Fruit fly (Drosophila melanogaster) whole organism, prepupa: Measurements from ENCODE around the gene fwd.

Experiments used
- Blimp-1 ChIP-seq: fragments of 200-800 bp; sonication (Bioruptor generic); optimal IDR thresholded peaks from 3 replicates; lab custom pipeline; 2017; ENCODE audit warnings: missing biosample characterization, missing genetic modification characterization, mild to moderate bottlenecking, moderate library complexity, missing genetic modification reagents
- CG10631 ChIP-seq: fragments of 200-800 bp; sonication (Bioruptor generic); optimal IDR thresholded peaks from 2 replicates; lab custom pipeline; 2016; ENCODE audit warnings: missing biosample characterization, missing genetic modification characterization
- CG11902 ChIP-seq: fragments of 200-800 bp; sonication (Bioruptor generic); optimal IDR thresholded peaks from 3 replicates; lab custom pipeline; 2016; ENCODE audit warnings: missing biosample characterization, missing genetic modification characterization
- CG15336 ChIP-seq: fragments of 200-800 bp; sonication (Bioruptor generic); IDR thresholded peaks from 2 replicates; pipeline ENCODE4 v1.3.6; 2022; ENCODE audit warnings: missing biosample characterization, missing genetic modification characterization
- CG1621 ChIP-seq: fragments of 200-800 bp; sonication (Bioruptor generic); optimal IDR thresholded peaks from 3 replicates; lab custom pipeline; 2018; ENCODE audit warnings: missing biosample characterization, mild to moderate bottlenecking, missing genetic modification characterization
- CG16779 ChIP-seq: fragments of 200-800 bp; sonication (Bioruptor generic); optimal IDR thresholded peaks from 3 replicates; lab custom pipeline; 2017; ENCODE audit warnings: missing biosample characterization, mild to moderate bottlenecking, missing genetic modification characterization
- CG31627 ChIP-seq: fragments of 200-800 bp; sonication (Bioruptor generic); optimal IDR thresholded peaks from 3 replicates; lab custom pipeline; 2016; ENCODE audit warnings: missing biosample characterization, missing genetic modification characterization
- CG32006 ChIP-seq: fragments of 200-800 bp; sonication (Bioruptor generic); optimal IDR thresholded peaks from 3 replicates; lab custom pipeline; 2017; ENCODE audit warnings: missing biosample characterization, mild to moderate bottlenecking, missing genetic modification characterization
- CG34406 ChIP-seq: fragments of 200-800 bp; sonication (Bioruptor generic); optimal IDR thresholded peaks from 3 replicates; lab custom pipeline; 2016; ENCODE audit warnings: missing biosample characterization, missing genetic modification characterization
- CG3919 ChIP-seq: fragments of 200-800 bp; sonication (Bioruptor generic); optimal IDR thresholded peaks from 3 replicates; lab custom pipeline; 2016; ENCODE audit warnings: missing biosample characterization, missing genetic modification characterization
- CG6163 ChIP-seq: fragments of 200-800 bp; sonication (Bioruptor generic); IDR thresholded peaks from 3 replicates; pipeline ENCODE4 v1.3.6; 2022; ENCODE audit warnings: missing biosample characterization, missing genetic modification characterization
- CG6276 ChIP-seq: fragments of 200-800 bp; sonication (Bioruptor generic); optimal IDR thresholded peaks from 2 replicates; lab custom pipeline; 2017; ENCODE audit warnings: missing biosample characterization, mild to moderate bottlenecking, missing genetic modification characterization
- CG6808 ChIP-seq: fragments of 200-800 bp; sonication (Bioruptor generic); optimal IDR thresholded peaks from 3 replicates; lab custom pipeline; 2017; ENCODE audit warnings: missing biosample characterization, missing genetic modification characterization, mild to moderate bottlenecking, moderate library complexity, missing genetic modification reagents
- CG6854 ChIP-seq: fragments of 200-800 bp; sonication (Bioruptor generic); optimal IDR thresholded peaks from 2 replicates; lab custom pipeline; 2017; ENCODE audit warnings: missing biosample characterization, mild to moderate bottlenecking, missing genetic modification characterization
- CG7368 ChIP-seq: fragments of 200-800 bp; sonication (Bioruptor generic); optimal IDR thresholded peaks from 3 replicates; lab custom pipeline; 2016; ENCODE audit warnings: missing biosample characterization, missing genetic modification characterization
- CG8319 ChIP-seq: fragments of 200-800 bp; sonication (Bioruptor generic); optimal IDR thresholded peaks from 3 replicates; lab custom pipeline; 2016; ENCODE audit warnings: missing biosample characterization, missing genetic modification characterization
- CG8632 ChIP-seq: fragments of 200-800 bp; sonication (Bioruptor generic); optimal IDR thresholded peaks from 3 replicates; lab custom pipeline; 2016; ENCODE audit warnings: missing biosample characterization, missing genetic modification characterization
- CG9139 ChIP-seq: fragments of 200-800 bp; sonication (Bioruptor generic); optimal IDR thresholded peaks from 3 replicates; lab custom pipeline; 2017; ENCODE audit warnings: missing biosample characterization, mild to moderate bottlenecking, missing genetic modification characterization
- Eip75B ChIP-seq: fragments of 200-800 bp; sonication (Bioruptor generic); optimal IDR thresholded peaks from 3 replicates; lab custom pipeline; 2016; ENCODE audit warnings: missing biosample characterization, missing genetic modification characterization
- Eip78C ChIP-seq: fragments of 200-800 bp; sonication (Bioruptor generic); peaks from one replicate; lab custom pipeline; 2016; ENCODE audit warnings: missing biosample characterization, missing genetic modification characterization
- Eip93F ChIP-seq: fragments of 200-800 bp; sonication (Bioruptor generic); optimal IDR thresholded peaks from 2 replicates; lab custom pipeline; 2016; ENCODE audit warnings: missing biosample characterization, mild to moderate bottlenecking, missing genetic modification characterization
- Ets21C ChIP-seq: fragments of 200-800 bp; sonication (Bioruptor generic); optimal IDR thresholded peaks from 3 replicates; lab custom pipeline; 2016; ENCODE audit warnings: missing biosample characterization, missing genetic modification characterization
- Ets96B ChIP-seq: fragments of 200-800 bp; optimal IDR thresholded peaks from 2 replicates; lab custom pipeline; 2019; ENCODE audit warnings: missing biosample characterization, mild to moderate bottlenecking, missing genetic modification characterization, moderate library complexity
- Gug ChIP-seq: fragments of 200-800 bp; sonication (Bioruptor generic); IDR thresholded peaks from 2 replicates; pipeline ENCODE4 v1.3.6; 2022; ENCODE audit warnings: missing biosample characterization, missing genetic modification characterization
- Hr39 ChIP-seq: fragments of 200-800 bp; sonication (Bioruptor generic); optimal IDR thresholded peaks from 2 replicates; lab custom pipeline; 2016; ENCODE audit warnings: missing biosample characterization, missing genetic modification characterization
- Hr4 ChIP-seq: fragments of 200-800 bp; sonication (Bioruptor generic); optimal IDR thresholded peaks from 3 replicates; lab custom pipeline; 2016; ENCODE audit warnings: missing biosample characterization, missing genetic modification characterization
- OdsH ChIP-seq: fragments of 200-800 bp; sonication (Bioruptor generic); optimal IDR thresholded peaks from 3 replicates; lab custom pipeline; 2016; ENCODE audit warnings: missing biosample characterization, missing genetic modification characterization
- Smox ChIP-seq: fragments of 200-800 bp; sonication (Bioruptor generic); optimal IDR thresholded peaks from 3 replicates; lab custom pipeline; 2016; ENCODE audit warnings: missing biosample characterization, missing genetic modification characterization
- Sox102F ChIP-seq: fragments of 200-800 bp; sonication (Bioruptor generic); optimal IDR thresholded peaks from 2 replicates; lab custom pipeline; 2016; ENCODE audit warnings: missing biosample characterization, mild to moderate bottlenecking, missing genetic modification characterization
- cyc ChIP-seq: fragments of 200-800 bp; sonication (Bioruptor generic); optimal IDR thresholded peaks from 3 replicates; lab custom pipeline; 2016; ENCODE audit warnings: missing biosample characterization, missing genetic modification characterization
- dac ChIP-seq: fragments of 200-800 bp; sonication (Bioruptor generic); optimal IDR thresholded peaks from 2 replicates; lab custom pipeline; 2017; ENCODE audit warnings: missing biosample characterization, mild to moderate bottlenecking, missing genetic modification characterization
- dsx ChIP-seq: fragments of 200-800 bp; optimal IDR thresholded peaks from 3 replicates; lab custom pipeline; 2019; ENCODE audit warnings: missing biosample characterization, mild to moderate bottlenecking, missing genetic modification characterization, moderate library complexity; ENCODE audit not compliant: poor library complexity, severe bottlenecking
- eg ChIP-seq: fragments of 200-800 bp; sonication (Bioruptor generic); IDR thresholded peaks from 3 replicates; pipeline ENCODE4 v1.3.6; 2022; ENCODE audit warnings: missing biosample characterization, missing genetic modification characterization
- esn ChIP-seq: fragments of 200-800 bp; sonication (Bioruptor generic); optimal IDR thresholded peaks from 2 replicates; lab custom pipeline; 2016; ENCODE audit warnings: missing biosample characterization, mild to moderate bottlenecking, missing genetic modification characterization, moderate library complexity
- fd59A ChIP-seq: fragments of 200-800 bp; sonication (Bioruptor generic); optimal IDR thresholded peaks from 2 replicates; lab custom pipeline; 2017; ENCODE audit warnings: missing biosample characterization, mild to moderate bottlenecking, missing genetic modification characterization, missing genetic modification reagents
- fd85E ChIP-seq: fragments of 200-800 bp; sonication (Bioruptor generic); optimal IDR thresholded peaks from 3 replicates; lab custom pipeline; 2016; ENCODE audit warnings: missing biosample characterization, missing genetic modification characterization
- fkh ChIP-seq: fragments of 200-800 bp; sonication (Bioruptor generic); optimal IDR thresholded peaks from 3 replicates; lab custom pipeline; 2017; ENCODE audit warnings: missing biosample characterization, mild to moderate bottlenecking, missing genetic modification characterization, moderate library complexity
- net ChIP-seq: fragments of 200-800 bp; sonication (Bioruptor generic); optimal IDR thresholded peaks from 3 replicates; lab custom pipeline; 2016; ENCODE audit warnings: missing biosample characterization, missing genetic modification characterization
- salr ChIP-seq, 2 experiments: fragments of 200-800 bp; sonication (Bioruptor generic); optimal IDR thresholded peaks; 3 replicates each; lab custom pipeline; 2016 to 2018; ENCODE audit warnings: missing biosample characterization in 2 of 2, missing genetic modification characterization in 2 of 2, mild to moderate bottlenecking in 1 of 2
- ss ChIP-seq, 2 experiments: fragments of 200-800 bp; sonication (Bioruptor generic); optimal IDR thresholded peaks; 2 replicates in 1 of 2; 3 replicates in 1 of 2; lab custom pipeline; 2017 to 2018; ENCODE audit warnings: mild to moderate bottlenecking in 2 of 2, missing biosample characterization in 2 of 2, missing genetic modification characterization in 2 of 2, moderate library complexity in 1 of 2
- svp ChIP-seq: fragments of 200-800 bp; sonication (Bioruptor generic); peaks from one replicate; lab custom pipeline; 2016; ENCODE audit warnings: missing biosample characterization, missing genetic modification characterization
- topi ChIP-seq: fragments of 200-800 bp; sonication (Bioruptor generic); optimal IDR thresholded peaks from 3 replicates; lab custom pipeline; 2016; ENCODE audit warnings: missing biosample characterization, missing genetic modification characterization
- vri ChIP-seq: fragments of 200-800 bp; sonication (Bioruptor generic); optimal IDR thresholded peaks from 3 replicates; lab custom pipeline; 2016; ENCODE audit warnings: missing biosample characterization, mild to moderate bottlenecking, missing genetic modification characterization

Gene fwd

DNA sequence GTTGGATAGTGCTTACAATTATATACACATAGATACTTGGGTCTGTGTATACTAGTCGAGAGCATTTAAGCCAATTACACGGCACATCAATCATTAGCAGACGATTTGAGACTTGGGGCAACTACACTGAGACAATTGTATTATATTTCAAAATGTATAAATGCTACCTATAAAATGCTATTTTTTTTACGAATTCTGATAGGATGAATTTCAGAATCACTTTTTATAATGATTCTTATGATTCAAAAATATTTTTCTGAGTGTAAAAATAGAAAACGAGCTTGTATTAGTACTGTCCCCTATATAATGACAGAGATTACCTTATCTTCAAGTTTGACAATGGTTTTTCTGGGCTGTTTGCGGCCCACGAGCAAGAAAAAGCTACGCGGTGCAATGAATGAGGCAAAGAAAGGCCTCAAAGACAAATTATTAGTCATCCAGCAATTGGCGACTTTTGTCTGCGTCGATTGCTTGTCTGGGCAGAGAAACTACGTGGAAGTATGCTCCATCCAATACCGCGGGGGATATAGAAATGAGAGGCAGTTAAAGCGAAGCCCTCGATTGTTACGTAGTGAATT, 31.1 kb upstream of the fwd start (continued):
- TF ChIP-seq CG6163 (GFP tag; lab: Robert Waterston, UW): peak; percentile 66
- peak; percentile 32 for TF ChIP-seq cyc (GFP tag; lab: Kevin White, UChicago)
- peak; percentile 90 for TF ChIP-seq Eip78C (GFP tag; lab: Kevin White, UChicago)
- TF ChIP-seq topi: no peak
- no peak for TF ChIP-seq Eip75B
- no peak for TF ChIP-seq svp (GFP tag; lab: Kevin White, UChicago)
- no peak for TF ChIP-seq fkh
- TF ChIP-seq CG3919 (GFP tag; lab: Kevin White, UChicago): no peak
- TF ChIP-seq CG7368: no peak
- TF ChIP-seq CG8632 (GFP tag; lab: Kevin White, UChicago): no peak
- TF ChIP-seq net (GFP tag; lab: Kevin White, UChicago): no peak
- TF ChIP-seq Sox102F (GFP tag; lab: Kevin White, UChicago): no peak
- no peak for TF ChIP-seq dac (GFP tag; lab: Kevin White, UChicago)
- no peak for TF ChIP-seq Ets96B (tag; lab: Kevin White, UChicago)
- TF ChIP-seq fd85E (GFP tag; lab: Kevin White, UChicago): no peak
- no peak for TF ChIP-seq Ets21C
- no peak for TF ChIP-seq fd59A
- TF ChIP-seq ss (GFP tag; optimal IDR thresholded peaks at IDR 0.05; lab: Kevin White, UChicago): no peak

DNA sequence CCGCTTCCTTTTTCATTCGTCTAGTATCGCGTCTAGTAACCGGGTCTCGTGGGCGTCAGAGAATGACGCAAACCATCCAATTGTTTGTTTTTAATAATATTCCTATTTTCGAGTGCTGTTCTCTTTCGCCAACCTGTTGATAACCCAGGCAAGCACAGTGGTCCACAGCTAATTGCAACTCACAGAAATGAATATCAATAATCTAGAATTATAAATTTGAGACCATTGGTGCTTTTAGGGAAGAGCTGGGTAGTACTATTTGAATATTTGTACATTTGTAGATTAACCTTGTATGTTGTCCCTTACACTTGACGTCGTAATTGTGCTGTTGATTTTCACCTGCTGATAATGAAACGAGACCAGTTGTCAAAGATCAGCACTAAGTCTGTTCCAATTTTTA, 30.1 kb upstream of the fwd start:
- TF ChIP-seq CG7368 (no peak), cyc (GFP tag; lab: Kevin White, UChicago) (no peak), Hr39 (peak; percentile 22), CG10631 (no peak), esn (GFP tag; lab: Kevin White, UChicago) (peak; percentile 13), CG15336 (GFP tag; lab: Robert Waterston, UW) (0 out of 2 replicates have a peak, but pooled peaks have one; percentile 14), svp (GFP tag; lab: Kevin White, UChicago) (peak; percentile 94), Hr4 (GFP tag; lab: Kevin White, UChicago) (no peak), OdsH (peak; percentile 6), Eip78C (GFP tag; lab: Kevin White, UChicago) (peak; percentile 52), vri (peak; percentile 31)

DNA sequence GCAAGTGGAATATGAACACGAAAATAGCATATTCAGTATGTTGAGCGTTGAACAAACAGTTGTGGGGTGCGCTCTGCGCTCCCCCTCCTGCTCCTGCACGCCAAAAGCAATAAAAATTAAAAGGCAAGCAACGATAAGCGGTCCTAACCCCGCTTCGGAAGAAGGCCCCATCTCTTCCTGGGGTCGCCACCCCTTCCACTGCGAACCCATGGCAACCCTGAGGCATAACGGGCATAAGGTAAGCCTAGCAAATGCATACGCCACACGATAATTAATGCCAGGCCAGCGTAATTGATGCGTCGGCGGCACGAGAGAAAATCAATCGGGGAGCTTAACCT, 28.7 kb upstream of the fwd start:
- TF ChIP-seq Eip78C (GFP tag; lab: Kevin White, UChicago) (no peak), svp (GFP tag; lab: Kevin White, UChicago) (peak; percentile 57), Blimp-1 (GFP tag; lab: Kevin White, UChicago) (no peak)

DNA sequence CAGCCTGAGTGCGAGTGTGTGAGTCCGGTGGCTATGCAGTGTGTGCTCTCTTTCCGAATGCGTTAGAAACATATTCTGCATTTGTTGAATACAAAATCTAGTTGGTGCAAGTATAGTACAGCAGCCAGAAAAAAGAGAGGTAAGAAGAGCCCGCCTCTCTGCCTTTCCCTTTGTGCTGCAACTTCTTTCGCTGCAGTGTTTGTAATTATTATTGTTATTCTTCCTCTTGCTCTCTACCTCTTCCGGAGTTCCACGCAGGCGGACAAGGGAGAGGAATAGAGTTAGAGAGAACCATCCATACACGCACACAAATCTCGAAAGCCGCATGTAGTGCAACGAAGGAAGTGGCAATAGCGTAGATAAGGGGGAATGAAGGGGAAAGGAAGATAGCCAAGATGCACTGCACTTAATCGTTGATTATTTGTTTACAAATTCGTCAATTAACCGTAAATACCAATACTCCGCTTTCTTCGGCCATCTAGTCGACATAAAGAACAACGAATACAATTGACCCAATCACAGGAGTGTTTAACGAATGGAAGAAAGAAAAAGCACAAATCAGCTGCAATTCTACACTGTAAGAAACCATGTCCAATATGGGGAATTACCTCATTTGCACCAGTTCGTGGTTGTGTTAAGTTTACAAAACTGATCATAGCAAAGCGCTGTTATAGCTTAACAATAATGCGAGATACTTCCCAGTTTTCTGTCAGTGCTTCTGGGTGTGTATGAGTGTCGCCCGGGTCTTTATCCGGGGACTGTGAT, 28.1 kb upstream of the fwd start:
- TF ChIP-seq salr (GFP tag; optimal IDR thresholded peaks at IDR 0.05; lab: Kevin White, UChicago): peak; percentile 82 to 91
- TF ChIP-seq Hr4 (GFP tag; lab: Kevin White, UChicago): peak; percentile 95
- peak; percentile 79 for TF ChIP-seq CG6808
- TF ChIP-seq fkh: no peak
- TF ChIP-seq CG10631: peak; percentile 91
- peak; percentile 78 for TF ChIP-seq dsx (GFP tag; lab: Kevin White, UChicago)
- TF ChIP-seq Eip78C (GFP tag; lab: Kevin White, UChicago): peak; percentile 96
- TF ChIP-seq CG6276 (GFP tag; lab: Kevin White, UChicago): peak; percentile 89
- TF ChIP-seq topi: peak; percentile 81
- TF ChIP-seq CG8319: peak; percentile 82
- peak; percentile 95 for TF ChIP-seq CG32006 (GFP tag; lab: Kevin White, UChicago)
- TF ChIP-seq CG11902 (GFP tag; lab: Kevin White, UChicago): peak; percentile 76
- peak; percentile 82 for TF ChIP-seq Sox102F (GFP tag; lab: Kevin White, UChicago)
- TF ChIP-seq CG16779 (tag; lab: Kevin White, UChicago): peak; percentile 81
- peak; percentile 75 for TF ChIP-seq fd59A
- TF ChIP-seq CG6854 (GFP tag; lab: Kevin White, UChicago): no peak
- TF ChIP-seq eg (GFP tag; lab: Robert Waterston, UW): peak; percentile 90
- TF ChIP-seq fd85E (GFP tag; lab: Kevin White, UChicago): no peak
- TF ChIP-seq CG9139 (GFP tag; lab: Kevin White, UChicago): peak; percentile 52
- TF ChIP-seq ss (GFP tag; optimal IDR thresholded peaks at IDR 0.05; lab: Kevin White, UChicago): peak; percentile 61 to 75
- peak; percentile 85 for TF ChIP-seq Smox
- peak; percentile 77 for TF ChIP-seq CG34406
- peak; percentile 26 for TF ChIP-seq Eip93F
- TF ChIP-seq OdsH: peak; percentile 90
- peak; percentile 89 for TF ChIP-seq dac (GFP tag; lab: Kevin White, UChicago)
- peak; percentile 35; the same call in 1 of the 2 replicates for TF ChIP-seq Gug (GFP tag; lab: Robert Waterston, UW)
- peak; percentile 79 for TF ChIP-seq CG1621
- TF ChIP-seq CG31627 (GFP tag; lab: Kevin White, UChicago): peak; percentile 88
